Worm (Caenorhabditis elegans): ENCODE data around the gene ZK757.1.

DNA sequence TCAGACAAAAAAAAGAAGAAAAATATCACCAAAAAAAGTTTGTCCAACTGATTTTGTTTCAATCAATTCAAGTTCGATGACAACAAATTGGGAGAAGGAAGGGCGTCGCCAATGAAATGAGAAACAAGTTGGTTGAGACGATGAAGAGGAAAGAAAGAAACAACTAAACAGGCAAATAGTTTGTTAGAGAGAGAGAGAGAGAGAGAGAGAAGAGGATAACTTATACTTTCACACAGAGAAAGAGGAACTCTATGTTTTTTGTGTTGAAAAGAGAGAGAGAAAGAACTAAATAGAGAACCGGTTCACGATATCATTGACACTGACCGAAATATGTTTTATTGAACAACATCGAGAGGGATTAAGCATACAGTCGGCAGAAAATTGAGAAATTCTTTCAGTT is 36.6 kb upstream of the ZK757.1 start:
- no peak for TF ChIP-seq W03F9.2 (tag; optimal IDR thresholded peaks at IDR 0.05)
- TF ChIP-seq dao-5 (tag; optimal IDR thresholded peaks at IDR 0.05) = no peak
- no peak for TF ChIP-seq him-1 (tag; optimal IDR thresholded peaks at IDR 0.05)
